Worm (Caenorhabditis elegans): ENCODE results near the gene F59E12.3.

The F59E12.3 gene

DNA sequence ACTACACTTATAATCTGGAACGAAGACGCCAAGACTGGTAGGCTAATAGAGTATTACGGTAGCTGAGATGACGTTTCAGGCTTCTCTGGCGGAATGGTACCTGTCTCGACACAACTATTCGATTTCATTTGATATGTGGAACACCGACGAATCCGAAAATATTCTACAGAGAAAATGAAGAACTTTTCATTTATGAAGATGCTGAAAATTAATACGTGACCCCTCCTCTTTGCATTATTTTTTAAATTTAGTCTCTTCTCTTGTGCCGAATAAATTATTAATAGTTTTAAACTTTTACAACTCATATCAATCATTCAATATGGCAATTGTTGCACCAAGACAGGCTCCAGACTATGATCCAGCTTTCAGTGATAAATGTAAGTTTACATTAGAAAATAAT is 27.8 kb downstream of the F59E12.3 start, which contains the start of gene C25H3.16:
C25H3.16 (plus strand) TSS at position 301 of the 400 bp plus-strand sequence.
- no peak for TF ChIP-seq ahr-1 (tag; optimal IDR thresholded peaks at IDR 0.05)
- TF ChIP-seq pax-1 (tag; optimal IDR thresholded peaks at IDR 0.05), result no peak
- TF ChIP-seq hlh-13 (GFP tag; optimal IDR thresholded peaks at IDR 0.05), result no peak
- no peak for TF ChIP-seq ceh-30 (tag; optimal IDR thresholded peaks at IDR 0.05)
- TF ChIP-seq hlh-15 (tag; optimal IDR thresholded peaks at IDR 0.05), result no peak
- no peak for TF ChIP-seq lin-11 (tag; optimal IDR thresholded peaks at IDR 0.05)
- TF ChIP-seq madf-2 (tag; optimal IDR thresholded peaks at IDR 0.05), result no peak
- TF ChIP-seq ztf-16 (tag; optimal IDR thresholded peaks at IDR 0.05), result no peak
- no peak for TF ChIP-seq unc-3 (GFP tag; conservative IDR thresholded peaks at IDR 0.05)
- no peak for TF ChIP-seq unc-3 (tag; optimal IDR thresholded peaks at IDR 0.05)
- TF ChIP-seq tbx-7 (tag; optimal IDR thresholded peaks at IDR 0.05), result no peak

DNA sequence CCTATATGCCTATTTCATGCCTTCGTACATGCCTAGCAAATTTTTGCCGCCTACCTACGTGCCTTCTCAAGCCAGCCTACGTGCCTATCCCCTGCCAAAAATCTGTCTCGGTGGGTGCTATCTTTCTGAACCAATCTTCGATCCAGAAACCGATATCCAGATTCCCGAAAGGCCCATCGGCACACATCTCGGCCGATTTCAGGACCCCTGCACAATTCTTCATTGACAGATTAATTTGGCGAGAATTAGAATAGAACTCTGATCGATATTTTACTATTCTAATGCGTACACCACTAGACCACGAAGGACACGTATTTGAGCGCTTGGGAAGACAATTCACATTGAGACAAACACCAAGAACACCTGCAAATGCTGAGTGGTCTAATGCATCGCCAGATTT is 29.4 kb downstream of the F59E12.3 start:
- no peak for TF ChIP-seq npax-4 (tag; optimal IDR thresholded peaks at IDR 0.05)
- TF ChIP-seq K02D7.2 (tag; optimal IDR thresholded peaks at IDR 0.05), result no peak
- no peak for TF ChIP-seq gmeb-2 (tag; optimal IDR thresholded peaks at IDR 0.05)
- TF ChIP-seq tbx-7 (tag; optimal IDR thresholded peaks at IDR 0.05), result no peak

DNA sequence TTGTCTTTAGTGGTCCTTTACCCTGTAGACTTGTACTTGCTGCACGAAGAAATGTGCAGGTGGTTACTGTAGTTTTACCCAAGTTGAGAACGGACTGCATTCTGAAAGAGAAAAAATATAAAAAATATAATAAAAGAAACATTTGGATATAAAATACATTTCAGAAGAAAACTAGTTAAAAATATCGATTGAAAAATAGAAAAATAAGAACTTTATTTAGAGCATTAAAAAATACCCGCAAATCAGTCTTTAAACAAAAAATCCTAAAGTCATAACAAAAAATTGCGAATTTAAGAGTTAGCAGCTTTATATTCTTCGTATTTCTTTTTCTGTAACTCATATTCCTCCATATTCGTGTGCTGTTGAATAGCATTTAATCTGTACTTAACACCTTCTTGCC is 30.7 kb downstream of the F59E12.3 start, which contains the start of gene C25H3.7:
C25H3.7 (minus strand) TSS at position 101 of the 400 bp plus-strand sequence.
- TF ChIP-seq unc-55 (GFP tag; optimal IDR thresholded peaks at IDR 0.05) (no peak), K09A11.1 (tag; optimal IDR thresholded peaks at IDR 0.05; ENCODE audit: insufficient read depth) (no peak), ceh-18 (tag; optimal IDR thresholded peaks at IDR 0.05) (no peak), elt-4 (tag; optimal IDR thresholded peaks at IDR 0.05) (no peak), ztf-16 (tag; optimal IDR thresholded peaks at IDR 0.05) (no peak), pat-9 (tag; optimal IDR thresholded peaks at IDR 0.05) (no peak), ceh-31 (tag; optimal IDR thresholded peaks at IDR 0.05) (no peak), unc-42 (tag; optimal IDR thresholded peaks at IDR 0.05) (no peak), ets-4 (tag; optimal IDR thresholded peaks at IDR 0.05) (no peak), eyg-1 (tag; optimal IDR thresholded peaks at IDR 0.05) (no peak), nhr-11 (tag; optimal IDR thresholded peaks at IDR 0.05) (no peak), che-1 (tag; optimal IDR thresholded peaks at IDR 0.05) (no peak)

DNA sequence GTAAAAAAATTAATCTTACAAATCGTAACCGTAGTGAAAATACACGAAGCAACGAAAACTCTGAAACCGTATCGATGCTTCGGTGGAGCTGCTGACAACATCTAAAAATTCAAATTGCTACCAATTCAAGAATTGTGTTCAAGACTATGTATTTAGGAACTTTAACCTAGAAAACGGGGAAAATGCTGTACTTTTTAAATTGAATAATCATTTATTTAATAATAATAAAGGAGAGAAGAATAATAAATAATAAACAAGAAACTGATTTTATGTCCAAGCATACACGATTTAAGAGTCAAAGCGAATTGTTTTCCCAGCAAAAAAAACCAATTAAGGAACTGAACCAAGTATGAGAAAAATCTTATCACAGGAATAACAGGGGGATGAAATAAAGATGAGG is 31.4 kb downstream of the F59E12.3 start, which contains the start of gene C25H3.17:
C25H3.17 (minus strand) TSS at position 101 of the 400 bp plus-strand sequence.
- TF ChIP-seq unc-55 (GFP tag; optimal IDR thresholded peaks at IDR 0.05) (no peak), madf-2 (tag; optimal IDR thresholded peaks at IDR 0.05) (no peak), pha-4 (tag; optimal IDR thresholded peaks at IDR 0.05) (no peak), F13H6.1 (tag; optimal IDR thresholded peaks at IDR 0.05) (no peak), nhr-232 (tag; optimal IDR thresholded peaks at IDR 0.05) (no peak), ahr-1 (tag; optimal IDR thresholded peaks at IDR 0.05) (no peak), ets-4 (tag; optimal IDR thresholded peaks at IDR 0.05) (no peak), ceh-34 (tag; optimal IDR thresholded peaks at IDR 0.05) (no peak), mec-3 (tag; optimal IDR thresholded peaks at IDR 0.05; ENCODE audit: borderline replicate concordance) (no peak), T23F11.4 (GFP tag; optimal IDR thresholded peaks at IDR 0.05) (no peak), lin-11 (tag; optimal IDR thresholded peaks at IDR 0.05) (no peak)

DNA sequence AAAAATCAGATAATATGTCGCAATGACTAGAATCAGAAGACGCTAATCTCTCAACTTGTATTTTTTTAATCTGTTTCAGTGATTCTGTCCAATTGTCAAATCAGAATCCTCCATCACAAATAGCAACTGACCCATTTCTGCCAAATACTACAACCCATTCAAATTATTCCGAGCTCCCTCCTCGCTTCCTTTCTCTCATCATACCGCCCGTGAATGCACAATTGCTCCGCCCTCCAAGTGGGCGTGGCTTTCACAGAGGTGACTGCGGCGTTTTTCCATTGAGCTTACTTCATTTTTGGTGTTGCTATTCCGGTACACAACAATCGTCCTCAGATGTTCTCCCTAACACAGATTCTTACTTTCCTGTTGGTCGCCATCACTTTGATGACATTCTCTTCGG is 42.5 kb downstream of the F59E12.3 start, which contains the start of gene flp-27:
flp-27 (plus strand) TSS at position 301 of the 400 bp plus-strand sequence.
- TF ChIP-seq K02D7.2 (tag; optimal IDR thresholded peaks at IDR 0.05) (no peak), lim-6 (tag; optimal IDR thresholded peaks at IDR 0.05) (no peak), tbx-7 (tag; optimal IDR thresholded peaks at IDR 0.05) (no peak), hlh-15 (tag; optimal IDR thresholded peaks at IDR 0.05) (no peak), ceh-19 (GFP tag; optimal IDR thresholded peaks at IDR 0.05) (no peak), ama-1 (optimal IDR thresholded peaks at IDR 0.05) (no peak), ttx-3 (tag; optimal IDR thresholded peaks at IDR 0.05) (no peak), ceh-14 (tag; optimal IDR thresholded peaks at IDR 0.05) (no peak), sox-2 (GFP tag; IDR thresholded peaks at IDR 0.05) (no peak), sox-4 (tag; optimal IDR thresholded peaks at IDR 0.05) (no peak), syd-9 (tag; optimal IDR thresholded peaks at IDR 0.05) (no peak), pha-4 (tag; optimal IDR thresholded peaks at IDR 0.05) (no peak), hlh-6 (tag; optimal IDR thresholded peaks at IDR 0.05) (no peak), elt-2 (tag; optimal IDR thresholded peaks at IDR 0.05) (no peak), pat-9 (tag; optimal IDR thresholded peaks at IDR 0.05) (no peak), ceh-45 (GFP tag; IDR thresholded peaks at IDR 0.05) (no peak)

Data from whole organism, late embryonic.